Fruit fly (Drosophila melanogaster): ENCODE results near the gene CG16723.

- TF ChIP-seq h (optimal IDR thresholded peaks at IDR 0.05): no peak
- TF ChIP-seq ttk (optimal IDR thresholded peaks at IDR 0.05): no peak
- TF ChIP-seq psq (optimal IDR thresholded peaks at IDR 0.05): no peak
- no peak for TF ChIP-seq Myc (optimal IDR thresholded peaks at IDR 0.05)
Measured at dm6 chr3R:23592669-23593068, 3.4 kb downstream of the CG16723 start, which contains the start of gene CG33337.
